Worm (Caenorhabditis elegans): ENCODE measurements around the gene srt-59.

srt-59 gene

ce11 chrIV:620324-620723, 18.8 kb upstream of the srt-59 start:
- TF ChIP-seq unc-130 (GFP tag; optimal IDR thresholded peaks at IDR 0.05), result peak; percentile 33
- TF ChIP-seq Y53F4B.3 (GFP tag; IDR thresholded peaks at IDR 0.05), result no peak
- TF ChIP-seq D2030.7 (GFP tag; IDR thresholded peaks at IDR 0.05), result peak; percentile 57
- no peak for TF ChIP-seq dpff-1 (tag; optimal IDR thresholded peaks at IDR 0.05)
- TF ChIP-seq B0336.3 (GFP tag; IDR thresholded peaks at IDR 0.05), result no peak
- TF ChIP-seq rec-8 (tag; optimal IDR thresholded peaks at IDR 0.05), result peak; percentile 30 to 47
- TF ChIP-seq mes-4 (tag; optimal IDR thresholded peaks at IDR 0.05), result peak; percentile 13
- peak; percentile 82 for TF ChIP-seq zim-3 (tag; optimal IDR thresholded peaks at IDR 0.05)
- TF ChIP-seq Y53G8AR.9 (GFP tag; conservative IDR thresholded peaks at IDR 0.05), result no peak
- TF ChIP-seq lin-54 (GFP tag; optimal IDR thresholded peaks at IDR 0.05), result peak; percentile 58
- no peak for TF ChIP-seq F10E7.11 (tag; optimal IDR thresholded peaks at IDR 0.05)
- TF ChIP-seq tbx-9 (tag; optimal IDR thresholded peaks at IDR 0.05; ENCODE audit: borderline replicate concordance), result no peak
- TF ChIP-seq lag-1 (GFP tag; IDR thresholded peaks at IDR 0.05), result no peak
- TF ChIP-seq ZK185.1 (tag; optimal IDR thresholded peaks at IDR 0.05; ENCODE audit: poor library complexity, severe bottlenecking), result no peak
- TF ChIP-seq lsy-27 (tag; optimal IDR thresholded peaks at IDR 0.05; ENCODE audit: borderline replicate concordance, insufficient read depth), result no peak
- peak; percentile 44 for TF ChIP-seq madf-10 (tag; optimal IDR thresholded peaks at IDR 0.05)
- peak; percentile 9 for TF ChIP-seq attf-5 (GFP tag; optimal IDR thresholded peaks at IDR 0.05)
- no peak for TF ChIP-seq unc-62 (GFP tag; optimal IDR thresholded peaks at IDR 0.05)
- TF ChIP-seq ztf-6 (GFP tag; IDR thresholded peaks at IDR 0.05), result no peak
- TF ChIP-seq B0261.1 (tag; optimal IDR thresholded peaks at IDR 0.05), result peak; percentile 85
- peak; percentile 26 for TF ChIP-seq lsl-1 (GFP tag; optimal IDR thresholded peaks at IDR 0.05)
- TF ChIP-seq fkh-3 (tag; optimal IDR thresholded peaks at IDR 0.05), result no peak
- TF ChIP-seq bed-2 (GFP tag; IDR thresholded peaks at IDR 0.05), result no peak
- no peak for TF ChIP-seq ets-4 (GFP tag; optimal IDR thresholded peaks at IDR 0.05)
- TF ChIP-seq F52B5.7 (tag; optimal IDR thresholded peaks at IDR 0.05), result peak; percentile 38
- no peak for TF ChIP-seq zfh-2 (GFP tag; conservative IDR thresholded peaks at IDR 0.05)
- TF ChIP-seq pbrm-1 (GFP tag; IDR thresholded peaks at IDR 0.05), result peak; percentile 67; the same call in 1 of the 2 replicates
- peak; percentile 20; the same call in 1 of the 2 replicates for TF ChIP-seq aptf-2 (GFP tag; conservative IDR thresholded peaks at IDR 0.05)
- TF ChIP-seq snpc-1.3 (tag; optimal IDR thresholded peaks at IDR 0.05; ENCODE audit: insufficient read depth), result peak; percentile 32
- TF ChIP-seq nfya-1 (tag; optimal IDR thresholded peaks at IDR 0.05; ENCODE audit: borderline replicate concordance, insufficient read depth), result no peak
- peak; percentile 76; the same call in 1 of the 2 replicates for TF ChIP-seq nfyb-1 (GFP tag; IDR thresholded peaks at IDR 0.05)
- peak; percentile 75; the same call in 1 of the 2 replicates for TF ChIP-seq egl-44 (GFP tag; IDR thresholded peaks at IDR 0.05)
- TF ChIP-seq him-1 (tag; optimal IDR thresholded peaks at IDR 0.05), result peak; percentile 75
- TF ChIP-seq rpc-1 (optimal IDR thresholded peaks at IDR 0.05), result peak; percentile 87
- TF ChIP-seq rpc-1 (tag; optimal IDR thresholded peaks at IDR 0.05), result peak; percentile 84
- TF ChIP-seq aptf-3 (GFP tag; IDR thresholded peaks at IDR 0.05), result peak; percentile 82; the same call in 1 of the 2 replicates
- no peak for TF ChIP-seq ama-1 (optimal IDR thresholded peaks at IDR 0.05)
- peak; percentile 17 to 64 for TF ChIP-seq ama-1 (GFP tag; optimal IDR thresholded peaks at IDR 0.05)
- TF ChIP-seq madf-8 (GFP tag; conservative IDR thresholded peaks at IDR 0.05), result no peak
- 0 out of 2 replicates have a peak, but pooled peaks have one; percentile 33 for TF ChIP-seq madf-6 (GFP tag; IDR thresholded peaks at IDR 0.05)
- no peak for TF ChIP-seq ceh-91 (GFP tag; IDR thresholded peaks at IDR 0.05)
- TF ChIP-seq Y95B8A.8 (GFP tag; IDR thresholded peaks at IDR 0.05), result no peak
- TF ChIP-seq hrde-1 (tag; optimal IDR thresholded peaks at IDR 0.05; ENCODE audit: borderline replicate concordance), result no peak
- no peak for TF ChIP-seq dpl-1 (GFP tag; optimal IDR thresholded peaks at IDR 0.05)
- TF ChIP-seq ztf-26 (tag; optimal IDR thresholded peaks at IDR 0.05), result no peak
- TF ChIP-seq madf-3 (GFP tag; IDR thresholded peaks at IDR 0.05), result no peak
- no peak for TF ChIP-seq ceh-79 (tag; optimal IDR thresholded peaks at IDR 0.05)
- TF ChIP-seq C17E4.6 (GFP tag; IDR thresholded peaks at IDR 0.05), result no peak
- no peak for TF ChIP-seq ztf-28 (GFP tag; IDR thresholded peaks at IDR 0.05)
